Worm (Caenorhabditis elegans) whole organism, L4/young adult: ENCODE data around the gene srh-23.

ENCODE experiments used
- W03F9.2 ChIP-seq: fragments of 150-350 bp; optimal IDR thresholded peaks from 2 replicates; lab custom pipeline; 2014; ENCODE audit warnings: missing biosample characterization, missing genetic modification characterization
- dao-5 ChIP-seq: sonication (generic microtip); optimal IDR thresholded peaks from 2 replicates; lab custom pipeline; 2016; ENCODE audit warnings: missing genotype, missing genetic modification characterization, moderate library complexity, missing compliant biosample characterization
- him-1 ChIP-seq: sonication (generic microtip); optimal IDR thresholded peaks from 2 replicates; lab custom pipeline; 2016; ENCODE audit warnings: missing genotype, missing genetic modification reagents, missing genetic modification characterization, missing compliant biosample characterization

DNA sequence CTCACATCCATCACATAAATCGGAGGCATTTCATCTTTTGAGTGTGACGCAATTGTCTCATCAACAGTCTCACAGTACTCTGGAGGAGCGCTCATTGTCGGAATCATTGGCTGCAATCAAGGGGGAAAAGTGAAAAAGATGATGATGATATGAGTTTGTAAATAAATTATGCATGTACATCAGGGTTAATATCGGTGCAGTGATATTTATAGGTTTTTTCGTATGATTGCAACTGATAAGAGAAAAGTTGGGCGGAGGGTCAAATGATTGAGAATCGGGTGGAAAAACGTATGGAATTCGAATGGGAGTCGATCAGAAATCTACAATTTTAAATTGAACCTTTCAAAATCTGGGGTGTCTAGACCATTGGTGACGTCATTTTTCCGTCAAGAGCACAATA is 6.0 kb upstream of the srh-23 start, which contains the start of gene H23N18.6:
- no peak for TF ChIP-seq W03F9.2 (tag; lab: Kevin White, UChicago)
- TF ChIP-seq him-1: no peak
- no peak for TF ChIP-seq dao-5 (tag; lab: Kevin White, UChicago)
